Worm (Caenorhabditis elegans) whole organism, L2 larva: ENCODE data around the gene C29F9.2.

Source experiments
- aly-2 ChIP-seq: fragments of 150-350 bp; optimal IDR thresholded peaks from 2 replicates; lab custom pipeline; 2014; ENCODE audit warnings: missing biosample characterization, missing genetic modification characterization
- blmp-1 ChIP-seq: sonication (generic microtip); optimal IDR thresholded peaks from 2 replicates; lab custom pipeline; 2017; ENCODE audit warnings: missing genetic modification characterization, mild to moderate bottlenecking, missing compliant biosample characterization, antibody characterized with exemption, moderate library complexity; ENCODE audit not compliant: insufficient read depth
- elt-1 ChIP-seq: fragments of 150-350 bp; optimal IDR thresholded peaks from 2 replicates; lab custom pipeline; 2014; ENCODE audit warnings: missing biosample characterization, missing genetic modification characterization
- lsy-2 ChIP-seq, 2 experiments: fragments of 150-350 bp in 1 of 2; sonication (generic microtip) in 1 of 2; optimal IDR thresholded peaks; 2 replicates each; lab custom pipeline; 2014 to 2017; ENCODE audit warnings: missing biosample characterization in 2 of 2, missing genetic modification characterization in 2 of 2
- mdl-1 ChIP-seq, 2 experiments: fragments of 150-350 bp in 1 of 2; sonication (generic microtip) in 1 of 2; optimal IDR thresholded peaks; 2 replicates each; lab custom pipeline; 2017; ENCODE audit warnings: missing biosample characterization in 2 of 2, missing genetic modification characterization in 2 of 2
- nhr-6 ChIP-seq: fragments of 150-350 bp; optimal IDR thresholded peaks from 2 replicates; lab custom pipeline; 2014; ENCODE audit warnings: missing biosample characterization, missing genetic modification characterization
- unc-39 ChIP-seq: fragments of 150-350 bp; optimal IDR thresholded peaks from 2 replicates; lab custom pipeline; 2014; ENCODE audit warnings: missing biosample characterization, missing genetic modification characterization
- ztf-4 ChIP-seq: fragments of 150-350 bp; optimal IDR thresholded peaks from 2 replicates; lab custom pipeline; 2014; ENCODE audit warnings: missing biosample characterization, missing genetic modification characterization

DNA sequence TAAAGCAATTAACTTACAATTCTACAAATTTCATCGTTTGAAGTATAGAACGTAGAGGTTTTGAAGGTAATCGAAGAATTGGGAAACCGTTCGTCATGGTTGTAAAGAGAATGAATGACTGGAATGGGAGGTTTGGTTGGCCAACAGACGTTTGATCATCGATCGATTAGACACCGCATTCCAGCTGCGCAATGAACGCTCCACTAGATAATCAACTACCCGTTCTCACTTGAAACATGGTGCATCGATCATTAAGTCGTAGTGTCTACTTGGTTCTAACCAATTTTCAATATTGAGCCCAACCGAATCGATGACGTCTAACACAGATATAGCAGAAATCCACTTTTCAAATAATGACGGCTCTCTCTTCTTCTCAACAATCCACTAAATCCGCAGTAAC, 12.4 kb downstream of the C29F9.2 start, which contains the start of gene fbxb-82:
- TF ChIP-seq elt-1 (tag; lab: Kevin White, UChicago), result no peak
- no peak for TF ChIP-seq unc-39 (tag; lab: Kevin White, UChicago)
- TF ChIP-seq ztf-4 (tag; lab: Kevin White, UChicago), result no peak
- no peak for TF ChIP-seq lsy-2 (tag; optimal IDR thresholded peaks at IDR 0.05; lab: Kevin White, UChicago)
- TF ChIP-seq mdl-1 (tag; optimal IDR thresholded peaks at IDR 0.05; lab: Kevin White, UChicago), result no peak
- no peak for TF ChIP-seq nhr-6 (tag; lab: Kevin White, UChicago)
- TF ChIP-seq aly-2 (tag; lab: Kevin White, UChicago), result no peak
- TF ChIP-seq blmp-1, result no peak
